Fruit fly (Drosophila melanogaster): ENCODE results near the gene CG12236.

CG12236 gene

DNA sequence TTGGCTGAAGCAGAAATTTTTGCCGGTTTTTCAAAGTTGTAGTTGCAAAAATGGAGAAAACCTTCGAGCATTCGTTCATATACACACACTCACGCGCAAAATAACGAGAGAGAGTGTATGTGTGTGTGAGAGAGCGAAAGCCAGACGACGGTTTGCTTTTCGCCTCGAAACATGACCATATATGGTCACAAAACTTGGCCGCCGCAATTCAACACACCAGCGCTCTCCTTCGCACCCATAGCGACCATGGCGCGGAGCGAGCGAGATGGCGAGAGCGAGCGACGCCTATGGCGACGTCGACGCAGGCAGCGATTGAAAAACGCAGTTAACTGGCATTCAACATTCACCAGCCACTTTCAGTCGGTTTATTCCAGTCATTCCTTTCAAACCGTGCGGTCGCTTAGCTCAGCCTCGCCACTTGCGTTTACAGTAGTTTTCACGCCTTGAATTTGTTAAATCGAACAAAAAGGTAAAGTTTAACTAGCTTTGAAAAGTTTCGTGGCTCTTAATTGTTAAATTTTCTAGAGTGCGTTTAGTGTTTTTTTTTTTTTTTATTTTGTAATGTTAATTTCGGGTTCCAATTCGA is 6.2 kb upstream of the CG12236 start (continued):
- no peak for TF ChIP-seq CG10654 (GFP tag; optimal IDR thresholded peaks at IDR 0.05)
- TF ChIP-seq br (optimal IDR thresholded peaks at IDR 0.05): no peak
- TF ChIP-seq Scr (GFP tag; IDR thresholded peaks at IDR 0.05; ENCODE audit: partially characterized antibody): peak; percentile 46; the same call in 1 of the 2 replicates
- TF ChIP-seq Xbp1 (GFP tag; optimal IDR thresholded peaks at IDR 0.05): peak; percentile 10
- peak; percentile 28 for TF ChIP-seq sqz (GFP tag; optimal IDR thresholded peaks at IDR 0.05)
- no peak for TF ChIP-seq NK7.1 (GFP tag; optimal IDR thresholded peaks at IDR 0.05)
- TF ChIP-seq Deaf1 (tag; optimal IDR thresholded peaks at IDR 0.05): peak; percentile 59
- TF ChIP-seq pan (optimal IDR thresholded peaks at IDR 0.05): no peak
- TF ChIP-seq pan (GFP tag; optimal IDR thresholded peaks at IDR 0.05 in 1 of 2, IDR thresholded peaks at IDR 0.05 in 1 of 2): peak in 1 of 2 experiments; percentile 43
- TF ChIP-seq Mrtf (GFP tag; IDR thresholded peaks at IDR 0.05): peak; percentile 57; the same call in 1 of the 3 replicates
- peak; percentile 90 for TF ChIP-seq cg (GFP tag; optimal IDR thresholded peaks at IDR 0.05)
- TF ChIP-seq CG2116 (GFP tag; optimal IDR thresholded peaks at IDR 0.05): peak; percentile 23
- no peak for TF ChIP-seq al (GFP tag; IDR thresholded peaks at IDR 0.05)
- peak; percentile 99 for TF ChIP-seq CG15601 (tag; optimal IDR thresholded peaks at IDR 0.05)
- TF ChIP-seq sob (GFP tag; IDR thresholded peaks at IDR 0.05): peak; percentile 54; the same call in 1 of the 2 replicates
- peak; percentile 38 for TF ChIP-seq CG11247 (GFP tag; IDR thresholded peaks at IDR 0.05)
- peak; percentile 26 for TF ChIP-seq gcm (GFP tag; optimal IDR thresholded peaks at IDR 0.05)
- no peak for TF ChIP-seq crp (GFP tag; optimal IDR thresholded peaks at IDR 0.05)
- TF ChIP-seq pzg (GFP tag; optimal IDR thresholded peaks at IDR 0.05): peak; percentile 7
- peak; percentile 34; the same call in 1 of the 2 replicates for TF ChIP-seq CG9215 (GFP tag; IDR thresholded peaks at IDR 0.05)
- TF ChIP-seq CG8765 (GFP tag; IDR thresholded peaks at IDR 0.05): no peak
- no peak for TF ChIP-seq jing (GFP tag; optimal IDR thresholded peaks at IDR 0.05)
- TF ChIP-seq inv (GFP tag; IDR thresholded peaks at IDR 0.05; ENCODE audit: partially characterized antibody): no peak
- TF ChIP-seq Nf-YC (tag; optimal IDR thresholded peaks at IDR 0.05): peak; percentile 45
- peak; percentile 52; the same call in 1 of the 2 replicates for TF ChIP-seq Atf6 (GFP tag; IDR thresholded peaks at IDR 0.05)
- peak; percentile 58; the same call in 1 of the 2 replicates for TF ChIP-seq CG16779 (GFP tag; IDR thresholded peaks at IDR 0.05)
- TF ChIP-seq phol (tag; optimal IDR thresholded peaks at IDR 0.05): peak; percentile 62
- TF ChIP-seq CG17568 (GFP tag; optimal IDR thresholded peaks at IDR 0.05): no peak
- TF ChIP-seq ewg (GFP tag; optimal IDR thresholded peaks at IDR 0.05): peak; percentile 50
- no peak; the same call in 1 of the 2 replicates for TF ChIP-seq CG14014 (GFP tag; IDR thresholded peaks at IDR 0.05)
- TF ChIP-seq CG6175 (GFP tag; IDR thresholded peaks at IDR 0.05): 0 out of 3 replicates have a peak, but pooled peaks have one; percentile 47
- TF ChIP-seq Gug (GFP tag; IDR thresholded peaks at IDR 0.05): 0 out of 4 replicates have a peak, but pooled peaks have one; percentile 13
- peak; percentile 80 for TF ChIP-seq nom (GFP tag; optimal IDR thresholded peaks at IDR 0.05)
- TF ChIP-seq CG13894 (tag; optimal IDR thresholded peaks at IDR 0.05): peak; percentile 43
- TF ChIP-seq hkb (optimal IDR thresholded peaks at IDR 0.05): no peak
- TF ChIP-seq hkb (GFP tag; IDR thresholded peaks at IDR 0.05): 0 out of 2 replicates have a peak, but pooled peaks have one; percentile 27
- no peak for TF ChIP-seq CG3726 (GFP tag; IDR thresholded peaks at IDR 0.05)
- peak; percentile 60 for TF ChIP-seq CG32767 (GFP tag; IDR thresholded peaks at IDR 0.05)
- peak; percentile 13 for TF ChIP-seq CG6254 (GFP tag; optimal IDR thresholded peaks at IDR 0.05)
- no peak for TF ChIP-seq pita (GFP tag; optimal IDR thresholded peaks at IDR 0.05)
- TF ChIP-seq CG10543 (GFP tag; optimal IDR thresholded peaks at IDR 0.05): peak; percentile 73
- peak; percentile 9 to 25 for TF ChIP-seq chif (GFP tag; optimal IDR thresholded peaks at IDR 0.05)
- TF ChIP-seq mam (GFP tag; optimal IDR thresholded peaks at IDR 0.05): peak; percentile 19
- no peak for TF ChIP-seq CG9817 (tag; optimal IDR thresholded peaks at IDR 0.05)
- no peak for TF ChIP-seq sens-2 (GFP tag; IDR thresholded peaks at IDR 0.05)
- TF ChIP-seq wek (GFP tag; optimal IDR thresholded peaks at IDR 0.05): peak; percentile 36
- TF ChIP-seq CG15514 (GFP tag; optimal IDR thresholded peaks at IDR 0.05): peak; percentile 39
- TF ChIP-seq CG8924 (tag; optimal IDR thresholded peaks at IDR 0.05): peak; percentile 24
- peak; percentile 37 for TF ChIP-seq CG17829 (tag; optimal IDR thresholded peaks at IDR 0.05)
- TF ChIP-seq schlank (tag; optimal IDR thresholded peaks at IDR 0.05): no peak

All from whole organism, embryonic.